Worm (Caenorhabditis elegans): ENCODE measurements around the gene ZK112.4.
A peak's percentile ranks its signal among the peaks of the same experiment; 100 is the strongest.

The ZK112.4 gene

ce11 chrIII:7731085-7731484, 1.3 kb upstream of the ZK112.4 start:
- no peak for TF ChIP-seq nfya-1 (tag; optimal IDR thresholded peaks at IDR 0.05)
- no peak for TF ChIP-seq hlh-13 (GFP tag; optimal IDR thresholded peaks at IDR 0.05)
- TF ChIP-seq fkh-10 (GFP tag; optimal IDR thresholded peaks at IDR 0.05): no peak
- TF ChIP-seq pros-1 (tag; optimal IDR thresholded peaks at IDR 0.05): no peak
- TF ChIP-seq ceh-9 (tag; optimal IDR thresholded peaks at IDR 0.05): no peak
- TF ChIP-seq unc-55 (GFP tag; optimal IDR thresholded peaks at IDR 0.05): no peak
- TF ChIP-seq ceh-14 (tag; optimal IDR thresholded peaks at IDR 0.05): no peak

DNA sequence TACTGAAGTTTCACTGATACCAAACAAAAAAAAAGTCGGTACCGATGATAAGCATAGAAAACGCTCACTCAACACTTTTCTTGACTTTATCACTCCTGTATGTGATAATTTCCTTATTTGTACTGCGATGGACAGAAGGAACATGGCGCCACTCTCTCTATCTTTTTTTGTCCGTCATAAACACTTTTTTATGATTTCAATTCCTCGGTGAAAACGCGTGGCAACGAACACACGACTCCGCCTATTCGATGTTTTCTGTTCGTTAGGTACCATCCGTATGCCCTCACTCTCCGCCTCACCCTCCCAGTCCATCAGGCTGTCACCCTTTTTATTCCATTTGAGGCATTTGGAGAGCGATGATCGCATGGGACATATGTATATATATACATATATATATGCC, 520 bp upstream of the ZK112.4 start:
- TF ChIP-seq pag-3 (tag; optimal IDR thresholded peaks at IDR 0.05; ENCODE audit: borderline replicate concordance) (no peak), ceh-14 (tag; optimal IDR thresholded peaks at IDR 0.05) (no peak)

DNA sequence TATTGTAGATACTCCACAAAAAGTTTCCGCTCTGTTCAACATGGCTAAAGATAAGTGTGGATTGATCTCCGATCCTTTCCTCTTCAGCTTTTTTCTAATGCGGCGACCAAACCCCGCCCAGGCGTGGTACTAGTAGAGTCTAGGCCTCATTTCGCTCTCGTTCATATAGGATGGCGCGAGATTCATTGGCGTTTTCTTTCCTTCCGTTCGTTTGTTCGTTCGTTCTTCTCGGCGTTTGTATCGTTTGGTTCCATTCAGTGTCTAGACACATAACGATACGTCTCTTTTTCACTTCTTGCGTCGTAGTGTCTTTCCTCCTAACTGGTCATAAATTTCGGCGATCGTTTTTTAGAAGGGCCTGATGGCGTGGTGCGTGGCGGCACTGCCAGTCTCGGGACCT, 749 bp downstream of the ZK112.4 start:
- TF ChIP-seq npax-4 (tag; optimal IDR thresholded peaks at IDR 0.05): peak; percentile 7
- no peak for TF ChIP-seq ceh-31 (tag; optimal IDR thresholded peaks at IDR 0.05)

DNA sequence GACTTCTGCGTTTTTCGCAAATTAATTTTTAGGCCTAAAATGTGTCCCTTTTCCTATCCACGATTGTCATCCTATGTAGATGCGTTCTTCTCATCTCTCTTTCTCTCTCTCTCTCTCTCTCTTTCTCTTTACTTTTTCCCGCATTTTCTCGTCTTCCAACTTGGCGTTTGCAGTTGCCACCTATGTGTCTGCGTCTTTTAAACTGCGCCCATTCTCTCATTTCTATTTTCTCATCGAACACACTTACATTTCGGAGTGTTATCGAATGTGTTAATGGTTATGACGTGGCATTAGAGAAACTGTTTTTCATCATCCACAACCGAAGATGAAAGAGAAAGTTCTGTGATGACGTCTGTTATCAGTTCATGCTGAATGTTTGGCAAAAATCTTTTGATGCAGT, 1.3 kb downstream of the ZK112.4 start:
- TF ChIP-seq nfya-1 (tag; optimal IDR thresholded peaks at IDR 0.05): peak; percentile 45
- TF ChIP-seq ceh-31 (tag; optimal IDR thresholded peaks at IDR 0.05): peak; percentile 26
- TF ChIP-seq tbx-2 (tag; optimal IDR thresholded peaks at IDR 0.05): peak; percentile 31
- peak; percentile 13 for TF ChIP-seq rnt-1 (tag; optimal IDR thresholded peaks at IDR 0.05)
- no peak for TF ChIP-seq dmd-4 (tag; optimal IDR thresholded peaks at IDR 0.05; ENCODE audit: borderline replicate concordance)
- TF ChIP-seq K09A11.1 (tag; optimal IDR thresholded peaks at IDR 0.05; ENCODE audit: insufficient read depth): no peak
- peak; percentile 59 for TF ChIP-seq ref-2 (tag; optimal IDR thresholded peaks at IDR 0.05)
- TF ChIP-seq ceh-19 (GFP tag; optimal IDR thresholded peaks at IDR 0.05): no peak
- TF ChIP-seq sdc-2 (tag; optimal IDR thresholded peaks at IDR 0.05): no peak

- no peak for TF ChIP-seq nhr-11 (tag; optimal IDR thresholded peaks at IDR 0.05)
- no peak for TF ChIP-seq ceh-30 (tag; optimal IDR thresholded peaks at IDR 0.05)
- no peak for TF ChIP-seq eyg-1 (tag; optimal IDR thresholded peaks at IDR 0.05)
- TF ChIP-seq ttx-3 (tag; optimal IDR thresholded peaks at IDR 0.05): no peak
- no peak for TF ChIP-seq ceh-48 (tag; optimal IDR thresholded peaks at IDR 0.05)
Measured at ce11 chrIII:7726500-7726899, 3.3 kb downstream of the ZK112.4 start.

- TF ChIP-seq ets-4 (tag; optimal IDR thresholded peaks at IDR 0.05) (no peak), nfya-1 (tag; optimal IDR thresholded peaks at IDR 0.05) (peak; percentile 34), sox-2 (GFP tag; IDR thresholded peaks at IDR 0.05) (peak; percentile 47), C08G9.2 (tag; optimal IDR thresholded peaks at IDR 0.05) (no peak), ceh-31 (tag; optimal IDR thresholded peaks at IDR 0.05) (peak; percentile 18), ttx-3 (tag; optimal IDR thresholded peaks at IDR 0.05) (no peak), hlh-30 (tag; optimal IDR thresholded peaks at IDR 0.05; ENCODE audit: insufficient read depth) (no peak), unc-42 (tag; optimal IDR thresholded peaks at IDR 0.05) (peak; percentile 54)
Measured at ce11 chrIII:7725483-7726250, 4.1 kb downstream of the ZK112.4 start.

DNA sequence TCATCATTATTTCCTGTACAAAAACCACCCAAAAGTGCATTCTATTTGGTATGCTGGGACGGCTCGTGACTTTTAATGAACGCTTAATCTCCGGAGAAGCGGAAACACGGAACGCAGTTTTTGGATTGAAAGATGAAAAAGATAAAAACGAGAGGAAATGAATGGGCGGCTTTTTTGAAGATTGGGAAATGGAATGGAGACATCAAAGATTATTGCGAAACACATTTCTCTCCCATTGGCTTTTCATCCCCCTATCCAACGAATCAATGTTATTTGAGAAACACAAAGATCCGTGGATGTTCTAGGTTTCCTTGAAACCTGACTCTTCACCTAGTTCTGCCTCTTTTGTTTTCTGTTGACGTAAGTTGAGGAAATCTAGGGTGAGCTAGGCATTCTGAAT, 5.4 kb downstream of the ZK112.4 start:
- TF ChIP-seq unc-42 (tag; optimal IDR thresholded peaks at IDR 0.05): peak; percentile 25
- TF ChIP-seq pat-9 (tag; optimal IDR thresholded peaks at IDR 0.05): no peak
- no peak for TF ChIP-seq T23F11.4 (GFP tag; optimal IDR thresholded peaks at IDR 0.05)
- peak; percentile 50 for TF ChIP-seq ceh-34 (tag; optimal IDR thresholded peaks at IDR 0.05)
- peak; percentile 31 for TF ChIP-seq ceh-19 (GFP tag; optimal IDR thresholded peaks at IDR 0.05)

All from whole organism, late embryonic.